Worm (Caenorhabditis elegans): ENCODE data around the gene pqn-2.

- TF ChIP-seq him-1 (tag; optimal IDR thresholded peaks at IDR 0.05) (no peak), dao-5 (tag; optimal IDR thresholded peaks at IDR 0.05) (no peak), W03F9.2 (tag; optimal IDR thresholded peaks at IDR 0.05) (no peak)
These were observed 27.9 kb downstream of the pqn-2 start, which contains the start of gene F15H10.12 for ce11 chrV:10410030-10410713.

Measured in whole organism, L4/young adult.